Worm (Caenorhabditis elegans): Measurements from ENCODE around the gene F30B5.11.

- TF ChIP-seq rnt-1 (tag; optimal IDR thresholded peaks at IDR 0.05) (no peak), unc-55 (GFP tag; optimal IDR thresholded peaks at IDR 0.05) (no peak), hlh-30 (tag; optimal IDR thresholded peaks at IDR 0.05; ENCODE audit: insufficient read depth) (no peak), ttx-3 (tag; optimal IDR thresholded peaks at IDR 0.05) (no peak), tbx-2 (tag; optimal IDR thresholded peaks at IDR 0.05) (no peak), fkh-10 (GFP tag; optimal IDR thresholded peaks at IDR 0.05) (no peak), ceh-19 (GFP tag; optimal IDR thresholded peaks at IDR 0.05) (no peak), sdc-2 (tag; optimal IDR thresholded peaks at IDR 0.05) (no peak), ceh-22 (tag; optimal IDR thresholded peaks at IDR 0.05) (no peak), ceh-24 (tag; optimal IDR thresholded peaks at IDR 0.05) (no peak), nfya-1 (tag; optimal IDR thresholded peaks at IDR 0.05) (no peak), ahr-1 (tag; optimal IDR thresholded peaks at IDR 0.05) (no peak), tbx-7 (tag; optimal IDR thresholded peaks at IDR 0.05) (no peak), pqm-1 (tag; optimal IDR thresholded peaks at IDR 0.05) (no peak)
These were observed 16.8 kb upstream of the F30B5.11 start for ce11 chrIV:4236671-4237070.

Measured in whole organism, late embryonic.